Fruit fly (Drosophila melanogaster) whole organism, embryonic: ENCODE measurements around the gene vari.
A peak's percentile ranks its signal among the peaks of the same experiment; 100 is the strongest.

Experiments used
- Atf6 ChIP-seq: fragments of 200-800 bp; sonication (Bioruptor generic); IDR thresholded peaks from 2 replicates; pipeline ENCODE4 v1.3.6; 2022; ENCODE audit warnings: missing biosample characterization, missing genetic modification characterization
- B-H1 ChIP-seq: fragments of 200-800 bp; sonication (Bioruptor generic); IDR thresholded peaks from 3 replicates; pipeline ENCODE4 v1.3.6; 2022; ENCODE audit warnings: missing biosample characterization, missing genetic modification characterization
- CG10431 ChIP-seq: fragments of 200-800 bp; sonication (Bioruptor generic); optimal IDR thresholded peaks from 3 replicates; lab custom pipeline; 2018; ENCODE audit warnings: missing biosample characterization, mild to moderate bottlenecking, missing genetic modification characterization
- CG11504 ChIP-seq: fragments of 200-800 bp; sonication (Bioruptor generic); optimal IDR thresholded peaks from 3 replicates; lab custom pipeline; 2019; ENCODE audit warnings: missing biosample characterization, mild to moderate bottlenecking, missing genetic modification characterization, moderate library complexity
- CG12104 ChIP-seq: fragments of 200-800 bp; sonication (Bioruptor generic); optimal IDR thresholded peaks from 3 replicates; lab custom pipeline; 2016; ENCODE audit warnings: missing biosample characterization, missing genetic modification characterization
- CG12299 ChIP-seq: fragments of 200-800 bp; sonication (Bioruptor generic); optimal IDR thresholded peaks from 2 replicates; lab custom pipeline; 2018; ENCODE audit warnings: missing biosample characterization, mild to moderate bottlenecking, missing genetic modification characterization
- CG13894 ChIP-seq: fragments of 200-800 bp; sonication (Bioruptor generic); optimal IDR thresholded peaks from 3 replicates; lab custom pipeline; 2018; ENCODE audit warnings: missing biosample characterization, mild to moderate bottlenecking, missing genetic modification characterization, moderate library complexity
- CG15073 ChIP-seq: fragments of 200-800 bp; sonication (Bioruptor generic); optimal IDR thresholded peaks from 2 replicates; lab custom pipeline; 2016; ENCODE audit warnings: missing biosample characterization, missing genetic modification characterization
- CG16779 ChIP-seq: fragments of 200-800 bp; sonication (Bioruptor generic); IDR thresholded peaks from 2 replicates; pipeline ENCODE4 v1.3.6; 2022; ENCODE audit warnings: missing biosample characterization, missing genetic modification characterization
- CG17385 ChIP-seq: fragments of 200-800 bp; sonication (Bioruptor generic); optimal IDR thresholded peaks from 3 replicates; lab custom pipeline; 2018; ENCODE audit warnings: missing biosample characterization, mild to moderate bottlenecking, missing genetic modification characterization
- CG2129 ChIP-seq: fragments of 200-800 bp; sonication (Bioruptor generic); IDR thresholded peaks from 2 replicates; pipeline ENCODE4 v1.3.6; 2022; ENCODE audit warnings: missing biosample characterization, missing genetic modification characterization; ENCODE audit not compliant: partially characterized antibody
- CG31441 ChIP-seq: fragments of 200-800 bp; sonication (Bioruptor generic); IDR thresholded peaks from 2 replicates; pipeline ENCODE4 v1.3.6; 2022; ENCODE audit warnings: missing biosample characterization, missing genetic modification characterization
- CG34422 ChIP-seq: fragments of 200-800 bp; sonication (Bioruptor generic); IDR thresholded peaks from 3 replicates; pipeline ENCODE4 v1.3.6; 2022; ENCODE audit warnings: missing biosample characterization, missing genetic modification characterization
- CG4730 ChIP-seq: fragments of 200-800 bp; sonication (Bioruptor generic); IDR thresholded peaks from 2 replicates; pipeline ENCODE4 v1.3.6; 2022; ENCODE audit warnings: missing biosample characterization, missing genetic modification characterization
- CG7839 ChIP-seq: fragments of 200-800 bp; sonication (Bioruptor generic); optimal IDR thresholded peaks from 3 replicates; lab custom pipeline; 2018; ENCODE audit warnings: missing biosample characterization, mild to moderate bottlenecking, missing genetic modification characterization, moderate library complexity
- CG8290 ChIP-seq, 3 experiments: fragments of 200-800 bp; sonication (Bioruptor generic); optimal IDR thresholded peaks; 2 replicates each; lab custom pipeline; 2016 to 2019; ENCODE audit warnings: missing biosample characterization in 3 of 3, missing genetic modification characterization in 3 of 3, mild to moderate bottlenecking in 2 of 3, moderate library complexity in 1 of 3
- CG8359 ChIP-seq: fragments of 200-800 bp; sonication (Bioruptor generic); optimal IDR thresholded peaks from 2 replicates; lab custom pipeline; 2017; ENCODE audit warnings: missing biosample characterization, mild to moderate bottlenecking, missing genetic modification characterization, borderline replicate concordance
- CG8765 ChIP-seq: fragments of 200-800 bp; sonication (Bioruptor generic); IDR thresholded peaks from 2 replicates; pipeline ENCODE4 v1.3.6; 2022; ENCODE audit warnings: missing biosample characterization, missing genetic modification characterization
- CG9727 ChIP-seq: fragments of 200-800 bp; sonication (Bioruptor generic); optimal IDR thresholded peaks from 3 replicates; lab custom pipeline; 2017; ENCODE audit warnings: missing biosample characterization, mild to moderate bottlenecking, missing genetic modification characterization
- D ChIP-seq, 2 experiments: fragments of 200-800 bp in 1 of 2; fragments of >200 bp in 1 of 2; sonication (Bioruptor generic) in 1 of 2; optimal IDR thresholded peaks; 2 replicates in 1 of 2; 3 replicates in 1 of 2; lab custom pipeline; 2017; ENCODE audit warnings: mild to moderate bottlenecking in 1 of 2, missing biosample characterization in 1 of 2, missing genetic modification characterization in 1 of 2, missing genetic modification reagents in 1 of 2
- Deaf1 ChIP-seq: fragments of 200-800 bp; optimal IDR thresholded peaks from 3 replicates; lab custom pipeline; 2019; ENCODE audit warnings: missing biosample characterization, mild to moderate bottlenecking, missing genetic modification characterization, moderate library complexity
- E2f1 ChIP-seq: fragments of 200-800 bp; sonication (Bioruptor generic); IDR thresholded peaks from 2 replicates; pipeline ENCODE4 v1.3.6; 2022; ENCODE audit warnings: missing biosample characterization, missing genetic modification characterization
- H2.0 ChIP-seq: fragments of 200-800 bp; sonication (Bioruptor generic); IDR thresholded peaks from 2 replicates; pipeline ENCODE4 v1.3.6; 2022; ENCODE audit warnings: missing biosample characterization, missing genetic modification characterization
- HLH4C ChIP-seq: fragments of 200-800 bp; sonication (Bioruptor generic); IDR thresholded peaks from 3 replicates; pipeline ENCODE4 v1.3.6; 2022; ENCODE audit warnings: missing biosample characterization, missing genetic modification characterization; ENCODE audit not compliant: partially characterized antibody
- Hsf ChIP-seq: fragments of 200-800 bp; sonication (Bioruptor generic); optimal IDR thresholded peaks from 3 replicates; lab custom pipeline; 2016; ENCODE audit warnings: missing biosample characterization, missing genetic modification characterization
- Spps ChIP-seq: fragments of 200-800 bp; sonication (Bioruptor generic); optimal IDR thresholded peaks from 2 replicates; lab custom pipeline; 2018; ENCODE audit warnings: missing biosample characterization, mild to moderate bottlenecking, missing genetic modification characterization
- Sry-δ ChIP-seq: fragments of 200-800 bp; sonication (Bioruptor generic); optimal IDR thresholded peaks from 2 replicates; lab custom pipeline; 2016; ENCODE audit warnings: missing biosample characterization, missing genetic modification characterization
- Tbp ChIP-seq: fragments of >200 bp; optimal IDR thresholded peaks from 2 replicates; lab custom pipeline; 2018; ENCODE audit warnings: missing biosample characterization, missing genetic modification characterization
- al ChIP-seq: fragments of 200-800 bp; sonication (Bioruptor generic); IDR thresholded peaks from 2 replicates; pipeline ENCODE4 v1.3.6; 2022; ENCODE audit warnings: missing biosample characterization, missing genetic modification characterization
- ara ChIP-seq: fragments of 200-800 bp; sonication (Bioruptor generic); IDR thresholded peaks from 2 replicates; pipeline ENCODE4 v1.3.6; 2022; ENCODE audit warnings: missing biosample characterization, missing genetic modification characterization
- ase ChIP-seq: fragments of 200-800 bp; sonication (Bioruptor generic); IDR thresholded peaks from 3 replicates; pipeline ENCODE4 v1.3.6; 2022; ENCODE audit warnings: missing biosample characterization, missing genetic modification characterization
- dimm ChIP-seq: fragments of 200-800 bp; sonication (Bioruptor generic); IDR thresholded peaks from 2 replicates; pipeline ENCODE4 v1.3.6; 2022; ENCODE audit warnings: missing biosample characterization, missing genetic modification characterization
- fd102C ChIP-seq: fragments of 200-800 bp; sonication (Bioruptor generic); optimal IDR thresholded peaks from 2 replicates; lab custom pipeline; 2018; ENCODE audit warnings: missing biosample characterization, mild to moderate bottlenecking, missing genetic modification characterization, moderate library complexity
- fru ChIP-seq: fragments of >200 bp; optimal IDR thresholded peaks from 2 replicates; lab custom pipeline; 2017
- gsb-n ChIP-seq: fragments of 200-800 bp; sonication (Bioruptor generic); optimal IDR thresholded peaks from 3 replicates; lab custom pipeline; 2018; ENCODE audit warnings: missing biosample characterization, mild to moderate bottlenecking, missing genetic modification characterization
- jumu ChIP-seq: fragments of 200-800 bp; sonication (Bioruptor generic); optimal IDR thresholded peaks from 3 replicates; lab custom pipeline; 2016; ENCODE audit warnings: missing biosample characterization, missing genetic modification characterization
- mirr ChIP-seq: fragments of 200-800 bp; sonication (Bioruptor generic); optimal IDR thresholded peaks from 3 replicates; lab custom pipeline; 2018; ENCODE audit warnings: missing biosample characterization, mild to moderate bottlenecking, missing genetic modification characterization
- nerfin-1 ChIP-seq: fragments of 200-800 bp; sonication (Bioruptor generic); optimal IDR thresholded peaks from 3 replicates; lab custom pipeline; 2019; ENCODE audit warnings: missing biosample characterization, mild to moderate bottlenecking, missing genetic modification characterization, moderate library complexity
- onecut ChIP-seq: fragments of 200-800 bp; sonication (Bioruptor generic); IDR thresholded peaks from 2 replicates; pipeline ENCODE4 v1.3.6; 2022; ENCODE audit warnings: missing biosample characterization, missing genetic modification characterization
- prd ChIP-seq, 3 experiments: fragments of >200 bp in 2 of 3; fragments of 200-800 bp in 1 of 3; sonication (Bioruptor generic) in 1 of 3; optimal IDR thresholded peaks in 2 of 3; IDR thresholded peaks in 1 of 3; 2 replicates in 2 of 3; 3 replicates in 1 of 3; pipeline versions ENCODE4 v1.3.6 to Lab custom; 2017 to 2022; ENCODE audit warnings: missing biosample characterization in 1 of 3, missing genetic modification characterization in 1 of 3
- pros ChIP-seq: fragments of 200-800 bp; sonication (Bioruptor generic); optimal IDR thresholded peaks from 3 replicates; lab custom pipeline; 2019; ENCODE audit warnings: missing biosample characterization, mild to moderate bottlenecking, missing genetic modification characterization, moderate library complexity
- ro ChIP-seq: fragments of 200-800 bp; sonication (Bioruptor generic); IDR thresholded peaks from 2 replicates; pipeline ENCODE4 v1.3.6; 2022; ENCODE audit warnings: missing biosample characterization, missing genetic modification characterization
- run ChIP-seq: fragments of 200-800 bp; sonication (Bioruptor generic); optimal IDR thresholded peaks from 3 replicates; lab custom pipeline; 2018; ENCODE audit warnings: missing biosample characterization, mild to moderate bottlenecking, missing genetic modification characterization
- sd ChIP-seq: fragments of 200-800 bp; sonication (Bioruptor generic); optimal IDR thresholded peaks from 3 replicates; lab custom pipeline; 2018; ENCODE audit warnings: missing biosample characterization, mild to moderate bottlenecking, missing genetic modification characterization, moderate library complexity
- sisA ChIP-seq: fragments of 200-800 bp; sonication (Bioruptor generic); IDR thresholded peaks from 2 replicates; pipeline ENCODE4 v1.3.6; 2022; ENCODE audit warnings: missing biosample characterization, missing genetic modification characterization
- sob ChIP-seq: fragments of 200-800 bp; sonication (Bioruptor generic); IDR thresholded peaks from 2 replicates; pipeline ENCODE4 v1.3.6; 2022; ENCODE audit warnings: missing biosample characterization, missing genetic modification characterization
- stc ChIP-seq: fragments of 200-800 bp; sonication (Bioruptor generic); IDR thresholded peaks from 2 replicates; pipeline ENCODE4 v1.3.6; 2022; ENCODE audit warnings: missing biosample characterization, missing genetic modification characterization
- tgo ChIP-seq: fragments of 200-800 bp; sonication (Bioruptor generic); IDR thresholded peaks from 3 replicates; pipeline ENCODE4 v1.3.6; 2022; ENCODE audit warnings: missing biosample characterization, missing genetic modification characterization
- tin ChIP-seq: fragments of 200-800 bp; sonication (Bioruptor generic); optimal IDR thresholded peaks from 3 replicates; lab custom pipeline; 2016; ENCODE audit warnings: missing biosample characterization, missing genetic modification characterization
- z ChIP-seq: fragments of 200-800 bp; sonication (Bioruptor generic); IDR thresholded peaks from 3 replicates; pipeline ENCODE4 v1.3.6; 2022; ENCODE audit warnings: missing biosample characterization, missing genetic modification characterization

Gene vari

DNA sequence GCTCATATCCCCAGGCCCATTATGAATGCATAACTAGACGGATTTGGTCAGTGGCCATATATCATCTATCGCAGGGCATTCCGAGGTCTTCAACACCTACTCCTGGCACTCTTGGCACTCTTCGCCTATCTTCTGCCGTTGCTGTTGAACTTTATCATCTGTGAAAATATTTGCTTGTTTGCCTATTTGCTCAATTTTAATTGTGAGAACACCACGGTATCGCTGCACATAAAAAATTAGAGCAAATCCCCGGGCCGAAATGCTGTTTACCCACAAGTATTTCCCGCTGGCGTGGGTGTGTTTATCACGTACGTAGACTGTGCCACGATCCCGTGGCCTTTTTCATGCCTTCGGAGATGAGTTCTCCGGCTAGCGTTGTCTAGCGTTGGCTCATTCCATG is 16.1 kb downstream of the vari start (continued):
- peak; percentile 51 for TF ChIP-seq jumu
- TF ChIP-seq dimm (GFP tag; lab: Robert Waterston, UW): no peak
- TF ChIP-seq ro (GFP tag; lab: Robert Waterston, UW): no peak
- TF ChIP-seq Tbp (GFP tag; lab: Kevin White, UChicago): no peak
- TF ChIP-seq CG9727 (GFP tag; lab: Kevin White, UChicago): peak; percentile 87
- peak; percentile 72 for TF ChIP-seq onecut
- no peak for TF ChIP-seq pros (GFP tag; lab: Kevin White, UChicago)
- TF ChIP-seq CG11504 (tag; lab: Kevin White, UChicago): peak; percentile 52
- 0 out of 3 replicates have a peak, but pooled peaks have one; percentile 12 for TF ChIP-seq ase
- TF ChIP-seq CG15073 (GFP tag; lab: Kevin White, UChicago): no peak
- no peak for TF ChIP-seq z (GFP tag; lab: Robert Waterston, UW)
- TF ChIP-seq CG8290 (GFP tag; optimal IDR thresholded peaks at IDR 0.05; lab: Kevin White, UChicago): peak; percentile 19
- TF ChIP-seq CG8290 (tag; optimal IDR thresholded peaks at IDR 0.05; lab: Kevin White, UChicago): peak; percentile 57 to 94
- TF ChIP-seq fru: no peak
- TF ChIP-seq sd (tag; lab: Kevin White, UChicago): peak; percentile 47
- peak; percentile 0 for TF ChIP-seq Sry-δ (GFP tag; lab: Kevin White, UChicago)
- TF ChIP-seq CG2129 (GFP tag; lab: Robert Waterston, UW): no peak
- TF ChIP-seq D (optimal IDR thresholded peaks at IDR 0.05; lab: Kevin White, UChicago): no peak
- peak; percentile 61 for TF ChIP-seq D (GFP tag; optimal IDR thresholded peaks at IDR 0.05; lab: Kevin White, UChicago)
- peak; percentile 53 for TF ChIP-seq Atf6 (GFP tag; lab: Robert Waterston, UW)
- peak; percentile 73 for TF ChIP-seq CG12104 (GFP tag; lab: Kevin White, UChicago)
- peak; percentile 49; the same call in 1 of the 2 replicates for TF ChIP-seq CG31441 (GFP tag; lab: Robert Waterston, UW)
- no peak for TF ChIP-seq sisA (GFP tag; lab: Robert Waterston, UW)
- TF ChIP-seq CG10431 (GFP tag; lab: Kevin White, UChicago): peak; percentile 26
- no peak for TF ChIP-seq tin (GFP tag; lab: Kevin White, UChicago)
- TF ChIP-seq CG4730 (GFP tag; lab: Robert Waterston, UW): no peak
- TF ChIP-seq CG34422 (GFP tag; lab: Robert Waterston, UW): no peak
- TF ChIP-seq HLH4C (GFP tag; lab: Robert Waterston, UW): no peak
- TF ChIP-seq Spps (tag; lab: Kevin White, UChicago): no peak
- TF ChIP-seq CG8765 (GFP tag; lab: Robert Waterston, UW): no peak
- peak; percentile 53; the same call in 1 of the 2 replicates for TF ChIP-seq sob
- no peak for TF ChIP-seq Deaf1 (tag; lab: Kevin White, UChicago)
- TF ChIP-seq CG17385: peak; percentile 50
- peak; percentile 38 for TF ChIP-seq Hsf (GFP tag; lab: Kevin White, UChicago)
- no peak for TF ChIP-seq CG16779 (GFP tag; lab: Robert Waterston, UW)
- peak; percentile 37 for TF ChIP-seq CG13894 (tag; lab: Kevin White, UChicago)
- TF ChIP-seq prd (optimal IDR thresholded peaks at IDR 0.05; lab: Kevin White, UChicago): no peak
- peak; percentile 66 for TF ChIP-seq prd (GFP tag; IDR thresholded peaks at IDR 0.05; lab: Robert Waterston, UW)
- peak; percentile 11 for TF ChIP-seq run (tag; lab: Kevin White, UChicago)
- peak; percentile 10; the same call in 1 of the 2 replicates for TF ChIP-seq stc (GFP tag; lab: Robert Waterston, UW)
- peak; percentile 51 for TF ChIP-seq nerfin-1 (tag; lab: Kevin White, UChicago)
- TF ChIP-seq al: no peak
- peak; percentile 30 for TF ChIP-seq CG12299 (tag; lab: Kevin White, UChicago)
- no peak for TF ChIP-seq B-H1 (GFP tag; lab: Robert Waterston, UW)
- peak; percentile 50; the same call in 1 of the 2 replicates for TF ChIP-seq ara (GFP tag; lab: Robert Waterston, UW)
- no peak for TF ChIP-seq E2f1 (GFP tag; lab: Robert Waterston, UW)
- TF ChIP-seq CG8359 (GFP tag; lab: Kevin White, UChicago): peak; percentile 59
- no peak for TF ChIP-seq tgo (GFP tag; lab: Robert Waterston, UW)
- TF ChIP-seq gsb-n: peak; percentile 62
- peak; percentile 95 for TF ChIP-seq fd102C (GFP tag; lab: Kevin White, UChicago)
- peak; percentile 55 for TF ChIP-seq mirr
- TF ChIP-seq H2.0 (GFP tag; lab: Robert Waterston, UW): no peak
- TF ChIP-seq CG7839 (tag; lab: Kevin White, UChicago): peak; percentile 32
